Worm (Caenorhabditis elegans) whole organism, late embryonic: ENCODE results near the gene nep-26.

ENCODE experiments used
- T23F11.4 ChIP-seq: fragments of 200-800 bp; sonication (Bioruptor generic); optimal IDR thresholded peaks from 2 replicates; lab custom pipeline; 2018; ENCODE audit warnings: mild to moderate bottlenecking, missing genetic modification characterization, missing compliant biosample characterization
- Y22D7AL.16 ChIP-seq: sonication (generic microtip); optimal IDR thresholded peaks from 2 replicates; lab custom pipeline; 2016; ENCODE audit warnings: missing genetic modification characterization, missing compliant biosample characterization
- ama-1 ChIP-seq: fragments of 150-350 bp; optimal IDR thresholded peaks from 2 replicates; lab custom pipeline; 2014
- ceh-24 ChIP-seq: sonication (generic microtip); optimal IDR thresholded peaks from 2 replicates; lab custom pipeline; 2016; ENCODE audit warnings: mild to moderate bottlenecking, missing genetic modification characterization, missing compliant biosample characterization
- ceh-9 ChIP-seq: sonication (generic microtip); optimal IDR thresholded peaks from 2 replicates; lab custom pipeline; 2016; ENCODE audit warnings: mild to moderate bottlenecking, missing genetic modification characterization, inconsistent platforms, missing compliant biosample characterization
- dmd-4 ChIP-seq: sonication (generic microtip); optimal IDR thresholded peaks from 2 replicates; lab custom pipeline; 2016; ENCODE audit warnings: borderline replicate concordance, missing genetic modification characterization, missing compliant biosample characterization
- elt-2 ChIP-seq: sonication (generic microtip); optimal IDR thresholded peaks from 2 replicates; lab custom pipeline; 2016; ENCODE audit warnings: missing genetic modification reagents, missing genetic modification characterization, missing compliant biosample characterization
- fkh-10 ChIP-seq: fragments of 150-350 bp; optimal IDR thresholded peaks from 2 replicates; lab custom pipeline; 2014; ENCODE audit warnings: missing biosample characterization, missing genetic modification reagents, missing genetic modification characterization
- hlh-6 ChIP-seq: sonication (generic microtip); optimal IDR thresholded peaks from 2 replicates; lab custom pipeline; 2016; ENCODE audit warnings: missing genotype, missing genetic modification characterization, missing compliant biosample characterization
- hlh-8 ChIP-seq: sonication (generic microtip); optimal IDR thresholded peaks from 2 replicates; lab custom pipeline; 2016; ENCODE audit warnings: missing genotype, missing genetic modification characterization, missing compliant biosample characterization
- nfya-1 ChIP-seq: sonication (generic microtip); optimal IDR thresholded peaks from 2 replicates; lab custom pipeline; 2017; ENCODE audit warnings: missing genetic modification characterization, mild to moderate bottlenecking, missing compliant biosample characterization, antibody characterized with exemption, moderate library complexity
- pros-1 ChIP-seq: fragments of 150-350 bp; optimal IDR thresholded peaks from 2 replicates; lab custom pipeline; 2014; ENCODE audit warnings: missing biosample characterization, missing genetic modification reagents, missing genetic modification characterization
- syd-9 ChIP-seq: sonication (generic microtip); optimal IDR thresholded peaks from 2 replicates; lab custom pipeline; 2016; ENCODE audit warnings: mild to moderate bottlenecking, missing genetic modification characterization, moderate library complexity, missing compliant biosample characterization
- tbx-2 ChIP-seq: sonication (generic microtip); optimal IDR thresholded peaks from 2 replicates; lab custom pipeline; 2016; ENCODE audit warnings: missing genetic modification characterization, missing compliant biosample characterization

- TF ChIP-seq elt-2 (tag; lab: Kevin White, UChicago), result no peak
- TF ChIP-seq nfya-1 (tag; lab: Kevin White, UChicago), result no peak
- TF ChIP-seq Y22D7AL.16 (tag; lab: Kevin White, UChicago), result no peak
- no peak for TF ChIP-seq T23F11.4 (GFP tag; lab: Kevin White, UChicago)
- no peak for TF ChIP-seq ceh-9 (tag; lab: Kevin White, UChicago)
- TF ChIP-seq syd-9 (tag; lab: Kevin White, UChicago), result no peak
- TF ChIP-seq hlh-6 (tag; lab: Kevin White, UChicago), result no peak
- no peak for TF ChIP-seq ama-1 (lab: Kevin White, UChicago)
- TF ChIP-seq tbx-2 (tag; lab: Kevin White, UChicago), result no peak
- TF ChIP-seq ceh-24 (tag; lab: Kevin White, UChicago), result no peak
- no peak for TF ChIP-seq pros-1
- TF ChIP-seq hlh-8, result no peak
- no peak for TF ChIP-seq fkh-10 (GFP tag; lab: Kevin White, UChicago)
- TF ChIP-seq dmd-4 (tag; lab: Kevin White, UChicago), result no peak
Measured at ce11 chrII:10308726-10309125, 8.8 kb upstream of the nep-26 start, which contains the start of gene gcy-4.
